Fruit fly (Drosophila melanogaster) whole organism, embryonic: ENCODE measurements around the gene Pex10.

ENCODE experiments used
- BEAF-32 ChIP-seq: fragments of 200-800 bp; sonication (Bioruptor generic); optimal IDR thresholded peaks from 3 replicates; lab custom pipeline; 2017; ENCODE audit warnings: missing biosample characterization, missing genetic modification characterization, mild to moderate bottlenecking, moderate library complexity, missing genetic modification reagents
- CG10654 ChIP-seq: fragments of 200-800 bp; sonication (Bioruptor generic); optimal IDR thresholded peaks from 2 replicates; lab custom pipeline; 2016; ENCODE audit warnings: missing biosample characterization, missing genetic modification characterization
- CG11398 ChIP-seq: fragments of 200-800 bp; sonication (Bioruptor generic); optimal IDR thresholded peaks from 2 replicates; lab custom pipeline; 2016; ENCODE audit warnings: missing biosample characterization, missing genetic modification characterization
- CG11456 ChIP-seq: fragments of 200-800 bp; sonication (Bioruptor generic); IDR thresholded peaks from 3 replicates; pipeline ENCODE4 v1.3.6; 2022; ENCODE audit warnings: missing biosample characterization, missing genetic modification characterization
- CG11504 ChIP-seq: fragments of 200-800 bp; sonication (Bioruptor generic); optimal IDR thresholded peaks from 3 replicates; lab custom pipeline; 2019; ENCODE audit warnings: missing biosample characterization, mild to moderate bottlenecking, missing genetic modification characterization, moderate library complexity
- CG14050 ChIP-seq: fragments of 200-800 bp; sonication (Bioruptor generic); IDR thresholded peaks from 3 replicates; pipeline ENCODE4 v1.3.6; 2022; ENCODE audit warnings: missing biosample characterization, missing genetic modification characterization
- CG14710 ChIP-seq: fragments of 200-800 bp; sonication (Bioruptor generic); optimal IDR thresholded peaks from 3 replicates; lab custom pipeline; 2019; ENCODE audit warnings: missing biosample characterization, mild to moderate bottlenecking, missing genetic modification characterization, moderate library complexity
- CG14860 ChIP-seq: fragments of 200-800 bp; sonication (Bioruptor generic); IDR thresholded peaks from 3 replicates; pipeline ENCODE4 v1.3.6; 2022; ENCODE audit warnings: missing biosample characterization, missing genetic modification characterization; ENCODE audit not compliant: partially characterized antibody
- CG17912 ChIP-seq: fragments of 200-800 bp; sonication (Bioruptor generic); optimal IDR thresholded peaks from 2 replicates; lab custom pipeline; 2018; ENCODE audit warnings: missing biosample characterization, mild to moderate bottlenecking, missing genetic modification characterization
- CG1832 ChIP-seq: fragments of 200-800 bp; sonication (Bioruptor generic); optimal IDR thresholded peaks from 2 replicates; lab custom pipeline; 2017; ENCODE audit warnings: missing biosample characterization, mild to moderate bottlenecking, missing genetic modification characterization, inconsistent platforms
- CG18476 ChIP-seq: fragments of 200-800 bp; sonication (Bioruptor generic); optimal IDR thresholded peaks from 2 replicates; lab custom pipeline; 2016; ENCODE audit warnings: missing biosample characterization, mild to moderate bottlenecking, missing genetic modification characterization
- CG2875 ChIP-seq: fragments of 200-800 bp; sonication (Bioruptor generic); optimal IDR thresholded peaks from 2 replicates; lab custom pipeline; 2017; ENCODE audit warnings: missing biosample characterization, mild to moderate bottlenecking, missing genetic modification characterization, missing genetic modification reagents
- CG33213 ChIP-seq: fragments of 200-800 bp; sonication (Bioruptor generic); optimal IDR thresholded peaks from 3 replicates; lab custom pipeline; 2016; ENCODE audit warnings: missing biosample characterization, missing genetic modification characterization
- CG6254 ChIP-seq: fragments of 200-800 bp; sonication (Bioruptor generic); optimal IDR thresholded peaks from 3 replicates; lab custom pipeline; 2017; ENCODE audit warnings: mild to moderate bottlenecking, missing biosample characterization, missing genetic modification reagents, missing genetic modification characterization
- CG6654 ChIP-seq: fragments of 200-800 bp; sonication (Bioruptor generic); optimal IDR thresholded peaks from 2 replicates; lab custom pipeline; 2017; ENCODE audit warnings: missing biosample characterization, mild to moderate bottlenecking, missing genetic modification characterization
- CG6683 ChIP-seq: fragments of 200-800 bp; sonication (Bioruptor generic); optimal IDR thresholded peaks from 2 replicates; lab custom pipeline; 2017; ENCODE audit warnings: missing biosample characterization, mild to moderate bottlenecking, missing genetic modification characterization, missing genetic modification reagents
- CG8089 ChIP-seq: fragments of 200-800 bp; sonication (Bioruptor generic); optimal IDR thresholded peaks from 3 replicates; lab custom pipeline; 2016; ENCODE audit warnings: missing biosample characterization, missing genetic modification characterization
- CG8281 ChIP-seq: fragments of 200-800 bp; sonication (Bioruptor generic); optimal IDR thresholded peaks from 2 replicates; lab custom pipeline; 2018; ENCODE audit warnings: missing biosample characterization, mild to moderate bottlenecking, missing genetic modification characterization, moderate library complexity
- CG9215 ChIP-seq: fragments of 200-800 bp; sonication (Bioruptor generic); IDR thresholded peaks from 2 replicates; pipeline ENCODE4 v1.3.6; 2022; ENCODE audit warnings: missing biosample characterization, missing genetic modification characterization
- CG9437 ChIP-seq: fragments of 200-800 bp; sonication (Bioruptor generic); optimal IDR thresholded peaks from 2 replicates; lab custom pipeline; 2018; ENCODE audit warnings: missing biosample characterization, mild to moderate bottlenecking, missing genetic modification characterization
- D ChIP-seq, 2 experiments: fragments of 200-800 bp in 1 of 2; fragments of >200 bp in 1 of 2; sonication (Bioruptor generic) in 1 of 2; optimal IDR thresholded peaks; 2 replicates in 1 of 2; 3 replicates in 1 of 2; lab custom pipeline; 2017; ENCODE audit warnings: mild to moderate bottlenecking in 1 of 2, missing biosample characterization in 1 of 2, missing genetic modification characterization in 1 of 2, missing genetic modification reagents in 1 of 2
- D19B ChIP-seq: fragments of 200-800 bp; sonication (Bioruptor generic); optimal IDR thresholded peaks from 2 replicates; lab custom pipeline; 2017; ENCODE audit warnings: missing biosample characterization, mild to moderate bottlenecking, missing genetic modification characterization
- Doc2 ChIP-seq: fragments of 200-800 bp; sonication (Bioruptor generic); IDR thresholded peaks from 2 replicates; pipeline ENCODE4 v1.3.6; 2022; ENCODE audit warnings: missing biosample characterization, missing genetic modification characterization
- HHEX ChIP-seq: fragments of 200-800 bp; sonication (Bioruptor generic); optimal IDR thresholded peaks from 3 replicates; lab custom pipeline; 2017; ENCODE audit warnings: missing biosample characterization, mild to moderate bottlenecking, missing genetic modification characterization, missing genetic modification reagents
- Hsf ChIP-seq: fragments of 200-800 bp; sonication (Bioruptor generic); optimal IDR thresholded peaks from 3 replicates; lab custom pipeline; 2016; ENCODE audit warnings: missing biosample characterization, missing genetic modification characterization
- Optix ChIP-seq: fragments of 200-800 bp; sonication (Bioruptor generic); IDR thresholded peaks from 3 replicates; pipeline ENCODE4 v1.3.6; 2022; ENCODE audit warnings: missing biosample characterization, missing genetic modification characterization
- aop ChIP-seq: fragments of 200-800 bp; sonication (Bioruptor generic); IDR thresholded peaks from 2 replicates; pipeline ENCODE4 v1.3.6; 2022; ENCODE audit warnings: missing biosample characterization, missing genetic modification characterization
- ash1 ChIP-seq: fragments of 200-800 bp; sonication (Bioruptor generic); optimal IDR thresholded peaks from 2 replicates; lab custom pipeline; 2018; ENCODE audit warnings: missing biosample characterization, mild to moderate bottlenecking, missing genetic modification characterization
- caup ChIP-seq: fragments of 200-800 bp; sonication (Bioruptor generic); optimal IDR thresholded peaks from 3 replicates; lab custom pipeline; 2017; ENCODE audit warnings: missing biosample characterization, mild to moderate bottlenecking, missing genetic modification characterization, moderate library complexity; ENCODE audit not compliant: severe bottlenecking
- crol ChIP-seq: fragments of 200-800 bp; sonication (Bioruptor generic); IDR thresholded peaks from 2 replicates; pipeline ENCODE4 v1.3.6; 2022; ENCODE audit warnings: missing biosample characterization, missing genetic modification characterization
- crp ChIP-seq, 2 experiments: fragments of 200-800 bp; sonication (Bioruptor generic); optimal IDR thresholded peaks; 2 replicates in 1 of 2; 3 replicates in 1 of 2; lab custom pipeline; 2017; ENCODE audit warnings: missing biosample characterization in 2 of 2, missing genetic modification characterization in 2 of 2, mild to moderate bottlenecking in 1 of 2, moderate library complexity in 1 of 2
- emc ChIP-seq: fragments of 200-800 bp; sonication (Bioruptor generic); optimal IDR thresholded peaks from 2 replicates; lab custom pipeline; 2016; ENCODE audit warnings: missing biosample characterization, missing genetic modification characterization
- ems ChIP-seq: fragments of 200-800 bp; sonication (Bioruptor generic); optimal IDR thresholded peaks from 3 replicates; lab custom pipeline; 2016; ENCODE audit warnings: missing biosample characterization, missing genetic modification characterization
- fd64A ChIP-seq: fragments of 200-800 bp; sonication (Bioruptor generic); optimal IDR thresholded peaks from 3 replicates; lab custom pipeline; 2018; ENCODE audit warnings: missing biosample characterization, mild to moderate bottlenecking, missing genetic modification characterization
- lbe ChIP-seq: fragments of 200-800 bp; sonication (Bioruptor generic); optimal IDR thresholded peaks from 2 replicates; lab custom pipeline; 2016; ENCODE audit warnings: missing biosample characterization, mild to moderate bottlenecking, missing genetic modification characterization
- org-1 ChIP-seq: fragments of 200-800 bp; sonication (Bioruptor generic); optimal IDR thresholded peaks from 2 replicates; lab custom pipeline; 2017; ENCODE audit warnings: missing biosample characterization, missing genetic modification characterization
- pb ChIP-seq: fragments of 200-800 bp; sonication (Bioruptor generic); optimal IDR thresholded peaks from 3 replicates; lab custom pipeline; 2016; ENCODE audit warnings: missing biosample characterization, missing genetic modification characterization
- run ChIP-seq: fragments of 200-800 bp; sonication (Bioruptor generic); optimal IDR thresholded peaks from 3 replicates; lab custom pipeline; 2018; ENCODE audit warnings: missing biosample characterization, mild to moderate bottlenecking, missing genetic modification characterization
- salm ChIP-seq: fragments of 200-800 bp; sonication (Bioruptor generic); optimal IDR thresholded peaks from 2 replicates; lab custom pipeline; 2018; ENCODE audit warnings: missing biosample characterization, mild to moderate bottlenecking, missing genetic modification characterization
- stwl ChIP-seq: fragments of 200-800 bp; sonication (Bioruptor generic); optimal IDR thresholded peaks from 3 replicates; lab custom pipeline; 2018; ENCODE audit warnings: missing biosample characterization, mild to moderate bottlenecking, missing genetic modification characterization, moderate library complexity
- tio ChIP-seq: fragments of 200-800 bp; sonication (Bioruptor generic); optimal IDR thresholded peaks from 2 replicates; lab custom pipeline; 2017; ENCODE audit warnings: missing biosample characterization, missing genetic modification characterization, inconsistent platforms
- ttk ChIP-seq: fragments of 200-800 bp; sonication (Bioruptor generic); IDR thresholded peaks from 2 replicates; pipeline ENCODE4 v2.1.2; 2022; ENCODE audit warnings: missing biosample characterization, missing genetic modification characterization
- tup ChIP-seq: fragments of 200-800 bp; sonication (Bioruptor generic); optimal IDR thresholded peaks from 2 replicates; lab custom pipeline; 2016; ENCODE audit warnings: missing biosample characterization, mild to moderate bottlenecking, missing genetic modification characterization, moderate library complexity
- usp ChIP-seq: fragments of >200 bp; optimal IDR thresholded peaks from 2 replicates; lab custom pipeline; 2017; ENCODE audit warnings: missing biosample characterization, missing genetic modification characterization
- vvl ChIP-seq: fragments of 200-800 bp; sonication (Bioruptor generic); IDR thresholded peaks from 2 replicates; pipeline ENCODE4 v1.3.6; 2022; ENCODE audit warnings: missing biosample characterization, missing genetic modification characterization
- z ChIP-seq: fragments of 200-800 bp; sonication (Bioruptor generic); IDR thresholded peaks from 3 replicates; pipeline ENCODE4 v1.3.6; 2022; ENCODE audit warnings: missing biosample characterization, missing genetic modification characterization
- zen2 ChIP-seq: fragments of 200-800 bp; sonication (Bioruptor generic); IDR thresholded peaks from 3 replicates; pipeline ENCODE4 v1.3.6; 2022; ENCODE audit warnings: missing biosample characterization, missing genetic modification characterization; ENCODE audit not compliant: partially characterized antibody
- zf30C ChIP-seq: fragments of 200-800 bp; sonication (Bioruptor generic); optimal IDR thresholded peaks from 3 replicates; lab custom pipeline; 2018; ENCODE audit warnings: missing biosample characterization, mild to moderate bottlenecking, missing genetic modification characterization

Gene Pex10

dm6 chr3L:1515820-1516540 is 42.0 kb upstream of the Pex10 start (continued):
- TF ChIP-seq crp (GFP tag; optimal IDR thresholded peaks at IDR 0.05; lab: Kevin White, UChicago) = no peak
- TF ChIP-seq Optix (GFP tag; lab: Robert Waterston, UW) = peak; percentile 48; the same call in 1 of the 3 replicates
- TF ChIP-seq ems = no peak
- TF ChIP-seq emc = no peak
- TF ChIP-seq vvl (GFP tag; lab: Robert Waterston, UW) = peak; percentile 69
- no peak for TF ChIP-seq zf30C (GFP tag; lab: Kevin White, UChicago)
- peak; percentile 37; the same call in 1 of the 2 replicates for TF ChIP-seq CG9215 (GFP tag; lab: Robert Waterston, UW)
- TF ChIP-seq ash1 = no peak
- TF ChIP-seq CG6683 (GFP tag; lab: Kevin White, UChicago) = no peak
- TF ChIP-seq pb = peak; percentile 19
- no peak for TF ChIP-seq D19B (GFP tag; lab: Kevin White, UChicago)
- TF ChIP-seq CG6254 = peak; percentile 70
- TF ChIP-seq CG6654 (GFP tag; lab: Kevin White, UChicago) = peak; percentile 41
- peak; percentile 55 for TF ChIP-seq salm (tag; lab: Kevin White, UChicago)
- peak; percentile 73 for TF ChIP-seq CG9437 (GFP tag; lab: Kevin White, UChicago)
- no peak for TF ChIP-seq z
- TF ChIP-seq D (optimal IDR thresholded peaks at IDR 0.05; lab: Kevin White, UChicago) = no peak
- TF ChIP-seq D (GFP tag; optimal IDR thresholded peaks at IDR 0.05; lab: Kevin White, UChicago) = peak; percentile 80
- peak; percentile 76 for TF ChIP-seq CG11398 (GFP tag; lab: Kevin White, UChicago)
- TF ChIP-seq CG18476 (GFP tag; lab: Kevin White, UChicago) = peak; percentile 68
- peak; percentile 48 for TF ChIP-seq CG33213 (GFP tag; lab: Kevin White, UChicago)
- TF ChIP-seq CG8281 (tag; lab: Kevin White, UChicago) = peak; percentile 45
- TF ChIP-seq lbe = no peak
- no peak for TF ChIP-seq CG11456 (GFP tag; lab: Robert Waterston, UW)
- TF ChIP-seq usp (GFP tag; lab: Kevin White, UChicago) = no peak
- no peak for TF ChIP-seq tup
- peak; percentile 54 for TF ChIP-seq caup (GFP tag; lab: Kevin White, UChicago)
- TF ChIP-seq BEAF-32 (GFP tag; lab: Kevin White, UChicago) = no peak
- peak; percentile 73 for TF ChIP-seq Hsf (GFP tag; lab: Kevin White, UChicago)
- TF ChIP-seq CG8089 (GFP tag; lab: Kevin White, UChicago) = peak; percentile 74
- TF ChIP-seq zen2 (GFP tag; lab: Robert Waterston, UW) = no peak
- peak; percentile 53 for TF ChIP-seq HHEX
- peak; percentile 67 for TF ChIP-seq CG14710 (tag; lab: Kevin White, UChicago)
- TF ChIP-seq crol (GFP tag; lab: Robert Waterston, UW) = no peak
- peak; percentile 53 for TF ChIP-seq ttk (GFP tag; lab: Robert Waterston, UW)
- TF ChIP-seq Doc2 (GFP tag; lab: Robert Waterston, UW) = no peak
- TF ChIP-seq CG14050 (GFP tag; lab: Robert Waterston, UW) = no peak
- TF ChIP-seq stwl (tag; lab: Kevin White, UChicago) = no peak
- peak; percentile 68 for TF ChIP-seq CG2875
- peak; percentile 66 for TF ChIP-seq tio (GFP tag; lab: Kevin White, UChicago)
- TF ChIP-seq CG11504 (tag; lab: Kevin White, UChicago) = peak; percentile 83
- TF ChIP-seq CG17912 (GFP tag; lab: Kevin White, UChicago) = no peak
- TF ChIP-seq CG10654 (GFP tag; lab: Kevin White, UChicago) = peak; percentile 49
- TF ChIP-seq fd64A (GFP tag; lab: Kevin White, UChicago) = peak; percentile 52
- peak; percentile 76 for TF ChIP-seq org-1 (GFP tag; lab: Kevin White, UChicago)
- TF ChIP-seq CG1832 (GFP tag; lab: Kevin White, UChicago) = no peak
- no peak for TF ChIP-seq aop (GFP tag; lab: Robert Waterston, UW)
- peak; percentile 32 for TF ChIP-seq run (tag; lab: Kevin White, UChicago)
- TF ChIP-seq CG14860 (GFP tag; lab: Robert Waterston, UW) = no peak
